Worm (Caenorhabditis elegans): Measurements from ENCODE around the gene srh-206.

The srh-206 gene

DNA sequence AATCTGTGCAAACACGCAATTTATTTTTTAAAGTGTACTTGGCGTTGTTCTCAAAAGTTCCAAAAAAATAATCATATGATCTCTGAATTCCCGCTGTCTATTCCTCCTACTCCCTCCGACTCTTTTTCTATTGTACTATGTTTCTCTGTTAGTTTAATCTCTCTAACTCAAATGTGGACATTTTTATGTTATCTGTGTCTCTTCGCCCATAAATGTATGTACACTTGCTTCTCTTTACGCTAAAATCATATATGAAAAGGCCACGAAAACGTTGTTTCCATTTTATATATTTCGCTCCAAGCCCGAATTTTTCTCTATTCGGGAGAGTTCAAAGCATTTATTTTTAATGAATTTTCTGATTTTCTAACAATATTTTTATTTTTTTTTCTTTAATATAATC is 43.8 kb downstream of the srh-206 start:
- TF ChIP-seq dao-5 (tag; optimal IDR thresholded peaks at IDR 0.05) (no peak), him-1 (tag; optimal IDR thresholded peaks at IDR 0.05) (no peak), W03F9.2 (tag; optimal IDR thresholded peaks at IDR 0.05) (no peak)

DNA sequence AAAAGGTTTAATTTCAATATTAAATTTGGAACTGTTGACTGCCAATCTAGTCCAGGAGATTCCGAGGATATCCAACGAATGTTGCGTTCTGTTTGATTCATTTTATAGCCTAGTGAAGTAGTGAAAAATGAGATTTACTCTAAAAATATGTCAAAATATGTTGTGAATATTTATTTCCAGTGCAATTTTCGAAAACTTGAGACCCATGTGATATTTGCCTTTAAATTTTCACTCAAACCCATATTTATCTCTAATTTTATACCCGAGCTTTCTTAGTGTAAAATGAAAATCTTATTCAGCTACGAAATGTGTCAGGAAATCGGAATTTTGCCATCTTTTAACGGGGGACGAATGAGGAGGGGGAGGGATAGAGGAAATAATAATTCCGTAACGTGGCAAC is 44.8 kb downstream of the srh-206 start, which contains the start of gene F09C6.16:
Gene F09C6.16 (minus strand): TSS at position 101 of the 400 bp plus-strand sequence.
- no peak for TF ChIP-seq W03F9.2 (tag; optimal IDR thresholded peaks at IDR 0.05)
- TF ChIP-seq him-1 (tag; optimal IDR thresholded peaks at IDR 0.05), result no peak
- TF ChIP-seq dao-5 (tag; optimal IDR thresholded peaks at IDR 0.05), result no peak

ce11 chrV:16904612-16905011 is 50.1 kb downstream of the srh-206 start, which contains the start of gene nhr-262:
Gene nhr-262 (plus strand): TSS chrV:16904912.
- TF ChIP-seq him-1 (tag; optimal IDR thresholded peaks at IDR 0.05) (no peak), W03F9.2 (tag; optimal IDR thresholded peaks at IDR 0.05) (no peak), dao-5 (tag; optimal IDR thresholded peaks at IDR 0.05) (no peak)

All from whole organism, L4/young adult.